Fruit fly (Drosophila melanogaster) whole organism, wandering third instar larva: ENCODE measurements around the gene Prdm13.

Source experiments
- h ChIP-seq: fragments of 200-800 bp; sonication (Bioruptor generic); optimal IDR thresholded peaks from 3 replicates; lab custom pipeline; 2016; ENCODE audit warnings: missing biosample characterization, mild to moderate bottlenecking, missing genetic modification characterization
- usp ChIP-seq: fragments of >200 bp; optimal IDR thresholded peaks from 2 replicates; lab custom pipeline; 2017; ENCODE audit warnings: missing biosample characterization, missing genetic modification characterization

DNA sequence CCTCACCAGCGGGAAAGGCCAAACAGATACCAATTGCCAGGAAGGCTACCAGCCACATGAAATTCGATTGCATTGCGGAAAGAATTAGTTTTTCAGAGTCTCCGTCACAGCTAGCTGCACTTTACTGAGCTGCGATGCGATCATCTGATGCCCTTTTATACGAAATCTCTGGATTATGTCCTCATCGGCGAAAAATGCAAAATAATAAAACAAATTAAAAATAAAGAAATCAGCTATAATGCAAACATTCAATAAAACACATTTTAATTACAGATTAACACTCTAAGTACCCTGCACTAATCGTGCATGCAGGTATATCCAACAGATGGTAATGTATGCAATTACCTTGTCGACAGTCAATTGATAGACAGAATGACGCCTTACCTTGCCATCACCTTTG, 30.9 kb upstream of the Prdm13 start, which contains the start of gene Cpr65Au:
- TF ChIP-seq h (GFP tag; lab: Kevin White, UChicago) (no peak), usp (no peak)
